Fruit fly (Drosophila melanogaster) whole organism, embryonic: ENCODE measurements around the gene CG13833.

Experiments used
- BtbVII ChIP-seq: fragments of 200-800 bp; sonication (Bioruptor generic); optimal IDR thresholded peaks from 3 replicates; lab custom pipeline; 2017; ENCODE audit warnings: missing biosample characterization, mild to moderate bottlenecking, missing genetic modification characterization
- CG10462 ChIP-seq: fragments of 200-800 bp; sonication (Bioruptor generic); optimal IDR thresholded peaks from 2 replicates; lab custom pipeline; 2016; ENCODE audit warnings: missing biosample characterization, missing genetic modification characterization
- CG12391 ChIP-seq: fragments of 200-800 bp; sonication (Bioruptor generic); optimal IDR thresholded peaks from 3 replicates; lab custom pipeline; 2018; ENCODE audit warnings: missing biosample characterization, mild to moderate bottlenecking, missing genetic modification characterization, moderate library complexity
- CG12942 ChIP-seq: fragments of 200-800 bp; sonication (Bioruptor generic); optimal IDR thresholded peaks from 3 replicates; lab custom pipeline; 2016; ENCODE audit warnings: missing biosample characterization, missing genetic modification characterization
- CG13287 ChIP-seq: fragments of 200-800 bp; sonication (Bioruptor generic); IDR thresholded peaks from 2 replicates; pipeline ENCODE4 v1.3.6; 2022; ENCODE audit warnings: missing biosample characterization, missing genetic modification characterization; ENCODE audit not compliant: partially characterized antibody
- CG2116 ChIP-seq: fragments of 200-800 bp; sonication (Bioruptor generic); optimal IDR thresholded peaks from 3 replicates; lab custom pipeline; 2018; ENCODE audit warnings: missing biosample characterization, mild to moderate bottlenecking, missing genetic modification characterization
- CG2129 ChIP-seq: fragments of 200-800 bp; sonication (Bioruptor generic); IDR thresholded peaks from 2 replicates; pipeline ENCODE4 v1.3.6; 2022; ENCODE audit warnings: missing biosample characterization, missing genetic modification characterization; ENCODE audit not compliant: partially characterized antibody
- CG30020 ChIP-seq: fragments of 200-800 bp; optimal IDR thresholded peaks from 2 replicates; lab custom pipeline; 2019; ENCODE audit warnings: missing biosample characterization, mild to moderate bottlenecking, missing genetic modification characterization, moderate library complexity
- CG30403 ChIP-seq: fragments of 200-800 bp; sonication (Bioruptor generic); optimal IDR thresholded peaks from 3 replicates; lab custom pipeline; 2016; ENCODE audit warnings: missing biosample characterization, missing genetic modification characterization
- CG32532 ChIP-seq: fragments of 200-800 bp; sonication (Bioruptor generic); IDR thresholded peaks from 2 replicates; pipeline ENCODE4 v1.3.6; 2022; ENCODE audit warnings: missing biosample characterization, missing genetic modification characterization
- CG33557 ChIP-seq: fragments of 200-800 bp; sonication (Bioruptor generic); optimal IDR thresholded peaks from 2 replicates; lab custom pipeline; 2019; ENCODE audit warnings: missing biosample characterization, mild to moderate bottlenecking, missing genetic modification characterization, moderate library complexity
- CG3847 ChIP-seq: fragments of 200-800 bp; sonication (Bioruptor generic); IDR thresholded peaks from 2 replicates; pipeline ENCODE4 v1.3.6; 2022; ENCODE audit warnings: missing biosample characterization, missing genetic modification characterization
- CG42726 ChIP-seq: fragments of 200-800 bp; sonication (Bioruptor generic); IDR thresholded peaks from 2 replicates; pipeline ENCODE4 v1.3.6; 2022; ENCODE audit warnings: missing biosample characterization, missing genetic modification characterization; ENCODE audit not compliant: partially characterized antibody
- CG4360 ChIP-seq: fragments of 200-800 bp; sonication (Bioruptor generic); IDR thresholded peaks from 2 replicates; pipeline ENCODE4 v1.3.6; 2022; ENCODE audit warnings: missing biosample characterization, missing genetic modification characterization
- CG4424 ChIP-seq: fragments of 200-800 bp; sonication (Bioruptor generic); optimal IDR thresholded peaks from 3 replicates; lab custom pipeline; 2016; ENCODE audit warnings: missing biosample characterization, missing genetic modification characterization
- CG4617 ChIP-seq: fragments of 200-800 bp; sonication (Bioruptor generic); optimal IDR thresholded peaks from 3 replicates; lab custom pipeline; 2016; ENCODE audit warnings: missing biosample characterization, missing genetic modification characterization, borderline replicate concordance
- CG8388 ChIP-seq: fragments of 200-800 bp; sonication (Bioruptor generic); optimal IDR thresholded peaks from 2 replicates; lab custom pipeline; 2019; ENCODE audit warnings: missing biosample characterization, mild to moderate bottlenecking, missing genetic modification characterization, moderate library complexity
- D ChIP-seq, 2 experiments: fragments of 200-800 bp in 1 of 2; fragments of >200 bp in 1 of 2; sonication (Bioruptor generic) in 1 of 2; optimal IDR thresholded peaks; 2 replicates in 1 of 2; 3 replicates in 1 of 2; lab custom pipeline; 2017; ENCODE audit warnings: mild to moderate bottlenecking in 1 of 2, missing biosample characterization in 1 of 2, missing genetic modification characterization in 1 of 2, missing genetic modification reagents in 1 of 2
- Fer1 ChIP-seq: fragments of 200-800 bp; sonication (Bioruptor generic); optimal IDR thresholded peaks from 2 replicates; lab custom pipeline; 2017; ENCODE audit warnings: missing biosample characterization, mild to moderate bottlenecking, missing genetic modification characterization
- Hsf ChIP-seq: fragments of 200-800 bp; sonication (Bioruptor generic); optimal IDR thresholded peaks from 3 replicates; lab custom pipeline; 2016; ENCODE audit warnings: missing biosample characterization, missing genetic modification characterization
- MESR4 ChIP-seq: fragments of 200-800 bp; sonication (Bioruptor generic); optimal IDR thresholded peaks from 2 replicates; lab custom pipeline; 2018; ENCODE audit warnings: missing biosample characterization, mild to moderate bottlenecking, missing genetic modification characterization, moderate library complexity
- Med ChIP-seq: fragments of 200-800 bp; sonication (Bioruptor generic); peaks from one replicate; lab custom pipeline; 2016; ENCODE audit warnings: missing biosample characterization, missing genetic modification characterization, mild to moderate bottlenecking, inconsistent platforms, moderate library complexity
- Myb ChIP-seq: fragments of 200-800 bp; sonication (Bioruptor generic); optimal IDR thresholded peaks from 2 replicates; lab custom pipeline; 2016; ENCODE audit warnings: missing biosample characterization, missing genetic modification characterization
- Nf-YC ChIP-seq: fragments of 200-800 bp; optimal IDR thresholded peaks from 3 replicates; lab custom pipeline; 2019; ENCODE audit warnings: missing biosample characterization, mild to moderate bottlenecking, missing genetic modification characterization, moderate library complexity
- Oli ChIP-seq: fragments of 200-800 bp; sonication (Bioruptor generic); optimal IDR thresholded peaks from 2 replicates; lab custom pipeline; 2018; ENCODE audit warnings: missing biosample characterization, mild to moderate bottlenecking, missing genetic modification characterization, moderate library complexity
- Opbp ChIP-seq: fragments of 200-800 bp; sonication (Bioruptor generic); IDR thresholded peaks from 3 replicates; pipeline ENCODE4 v1.3.6; 2022; ENCODE audit warnings: missing biosample characterization, missing genetic modification characterization; ENCODE audit not compliant: partially characterized antibody
- Sry-δ ChIP-seq: fragments of 200-800 bp; sonication (Bioruptor generic); optimal IDR thresholded peaks from 2 replicates; lab custom pipeline; 2016; ENCODE audit warnings: missing biosample characterization, missing genetic modification characterization
- Ssrp ChIP-seq: fragments of 200-800 bp; sonication (Bioruptor generic); optimal IDR thresholded peaks from 2 replicates; lab custom pipeline; 2018; ENCODE audit warnings: missing biosample characterization, mild to moderate bottlenecking, missing genetic modification characterization, moderate library complexity
- Xbp1 ChIP-seq: fragments of 200-800 bp; sonication (Bioruptor generic); optimal IDR thresholded peaks from 3 replicates; lab custom pipeline; 2016; ENCODE audit warnings: missing biosample characterization, mild to moderate bottlenecking, missing genetic modification characterization
- YL-1 ChIP-seq: fragments of 200-800 bp; sonication (Bioruptor generic); optimal IDR thresholded peaks from 3 replicates; lab custom pipeline; 2017; ENCODE audit warnings: missing biosample characterization, mild to moderate bottlenecking, missing genetic modification characterization
- btn ChIP-seq: fragments of 200-800 bp; sonication (Bioruptor generic); optimal IDR thresholded peaks from 2 replicates; lab custom pipeline; 2016; ENCODE audit warnings: missing biosample characterization, missing genetic modification characterization
- chn ChIP-seq: fragments of 200-800 bp; sonication (Bioruptor generic); optimal IDR thresholded peaks from 2 replicates; lab custom pipeline; 2016; ENCODE audit warnings: missing biosample characterization, missing genetic modification characterization
- ems ChIP-seq: fragments of 200-800 bp; sonication (Bioruptor generic); optimal IDR thresholded peaks from 3 replicates; lab custom pipeline; 2016; ENCODE audit warnings: missing biosample characterization, missing genetic modification characterization
- gem ChIP-seq: fragments of 200-800 bp; sonication (Bioruptor generic); optimal IDR thresholded peaks from 2 replicates; lab custom pipeline; 2019; ENCODE audit warnings: missing biosample characterization, mild to moderate bottlenecking, missing genetic modification characterization, moderate library complexity
- grau ChIP-seq: fragments of 200-800 bp; optimal IDR thresholded peaks from 3 replicates; lab custom pipeline; 2019; ENCODE audit warnings: missing biosample characterization, mild to moderate bottlenecking, missing genetic modification characterization, moderate library complexity
- her ChIP-seq: fragments of 200-800 bp; sonication (Bioruptor generic); optimal IDR thresholded peaks from 2 replicates; lab custom pipeline; 2016; ENCODE audit warnings: missing biosample characterization, missing genetic modification characterization
- ind ChIP-seq: fragments of 200-800 bp; sonication (Bioruptor generic); optimal IDR thresholded peaks from 3 replicates; lab custom pipeline; 2016; ENCODE audit warnings: missing biosample characterization, missing genetic modification characterization
- knrl ChIP-seq: fragments of 200-800 bp; sonication (Bioruptor generic); IDR thresholded peaks from 3 replicates; pipeline ENCODE4 v1.3.6; 2022; ENCODE audit warnings: missing biosample characterization, missing genetic modification characterization; ENCODE audit not compliant: partially characterized antibody
- lmd ChIP-seq: fragments of 200-800 bp; sonication (Bioruptor generic); IDR thresholded peaks from 2 replicates; pipeline ENCODE4 v1.3.6; 2022; ENCODE audit warnings: missing biosample characterization, missing genetic modification characterization
- mam ChIP-seq: fragments of 200-800 bp; sonication (Bioruptor generic); optimal IDR thresholded peaks from 3 replicates; lab custom pipeline; 2016; ENCODE audit warnings: missing biosample characterization, missing genetic modification characterization
- onecut ChIP-seq: fragments of 200-800 bp; sonication (Bioruptor generic); IDR thresholded peaks from 2 replicates; pipeline ENCODE4 v1.3.6; 2022; ENCODE audit warnings: missing biosample characterization, missing genetic modification characterization
- pfk ChIP-seq: fragments of 200-800 bp; sonication (Bioruptor generic); optimal IDR thresholded peaks from 2 replicates; lab custom pipeline; 2018; ENCODE audit warnings: missing biosample characterization, mild to moderate bottlenecking, missing genetic modification characterization, moderate library complexity
- slbo ChIP-seq: fragments of 200-800 bp; sonication (Bioruptor generic); IDR thresholded peaks from 2 replicates; pipeline ENCODE4 v1.3.6; 2022; ENCODE audit warnings: missing biosample characterization, missing genetic modification characterization
- so ChIP-seq: fragments of 200-800 bp; sonication (Bioruptor generic); IDR thresholded peaks from 3 replicates; pipeline ENCODE4 v1.3.6; 2022; ENCODE audit warnings: missing biosample characterization, missing genetic modification characterization
- sug ChIP-seq: fragments of 200-800 bp; optimal IDR thresholded peaks from 2 replicates; lab custom pipeline; 2019; ENCODE audit warnings: missing biosample characterization, mild to moderate bottlenecking, missing genetic modification characterization, moderate library complexity
- tgo ChIP-seq: fragments of 200-800 bp; sonication (Bioruptor generic); IDR thresholded peaks from 3 replicates; pipeline ENCODE4 v1.3.6; 2022; ENCODE audit warnings: missing biosample characterization, missing genetic modification characterization
- twi ChIP-seq: fragments of 200-800 bp; optimal IDR thresholded peaks from 2 replicates; lab custom pipeline; 2019; ENCODE audit warnings: missing biosample characterization, mild to moderate bottlenecking, missing genetic modification characterization, moderate library complexity
- zen ChIP-seq: fragments of 200-800 bp; sonication (Bioruptor generic); optimal IDR thresholded peaks from 3 replicates; lab custom pipeline; 2018; ENCODE audit warnings: missing biosample characterization, mild to moderate bottlenecking, missing genetic modification characterization, moderate library complexity
- zen2 ChIP-seq: fragments of 200-800 bp; sonication (Bioruptor generic); IDR thresholded peaks from 3 replicates; pipeline ENCODE4 v1.3.6; 2022; ENCODE audit warnings: missing biosample characterization, missing genetic modification characterization; ENCODE audit not compliant: partially characterized antibody

The CG13833 gene

DNA sequence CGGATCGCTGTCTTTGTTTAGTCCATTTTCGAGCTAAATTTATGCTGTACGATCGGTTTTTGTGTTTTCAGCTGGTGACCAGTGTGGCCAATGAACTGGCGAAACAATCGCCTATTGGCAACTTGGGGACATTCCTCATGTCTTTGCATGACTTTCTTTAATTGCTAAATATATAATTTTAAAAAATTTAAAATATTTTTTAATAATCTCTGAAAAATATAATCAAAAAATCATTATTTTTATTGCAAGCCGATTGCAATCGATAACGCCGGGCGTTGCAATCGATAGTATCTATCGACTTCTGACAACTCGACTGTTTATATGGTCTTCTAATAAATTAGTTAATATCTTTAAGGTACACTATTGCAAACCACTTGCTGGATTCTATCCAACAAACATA is 25.8 kb upstream of the CG13833 start, which contains the start of the genes sav and Ublcp1 (continued):
- TF ChIP-seq her (GFP tag; lab: Kevin White, UChicago) (no peak), Ssrp (tag; lab: Kevin White, UChicago) (peak; percentile 17), Opbp (peak; percentile 88), Xbp1 (peak; percentile 39), CG8388 (GFP tag; lab: Kevin White, UChicago) (peak; percentile 18), CG30020 (tag; lab: Kevin White, UChicago) (peak; percentile 43), BtbVII (no peak), ems (GFP tag; lab: Kevin White, UChicago) (no peak), Nf-YC (peak; percentile 9), lmd (GFP tag; lab: Robert Waterston, UW) (peak; percentile 21; the same call in 1 of the 2 replicates), zen (tag; lab: Kevin White, UChicago) (peak; percentile 44), CG12391 (tag; lab: Kevin White, UChicago) (peak; percentile 65), zen2 (GFP tag; lab: Robert Waterston, UW) (peak; percentile 79; the same call in 1 of the 3 replicates), so (no peak), CG4617 (GFP tag; lab: Kevin White, UChicago) (peak; percentile 85), gem (no peak), Med (GFP tag; lab: Kevin White, UChicago) (peak; percentile 18), onecut (GFP tag; lab: Robert Waterston, UW) (0 out of 2 replicates have a peak, but pooled peaks have one; percentile 3), pfk (GFP tag; lab: Kevin White, UChicago) (no peak), CG2116 (GFP tag; lab: Kevin White, UChicago) (peak; percentile 78), CG2129 (peak; percentile 92), CG33557 (GFP tag; lab: Kevin White, UChicago) (peak; percentile 11), YL-1 (GFP tag; lab: Kevin White, UChicago) (peak; percentile 88), Sry-δ (GFP tag; lab: Kevin White, UChicago) (peak; percentile 50), CG30403 (GFP tag; lab: Kevin White, UChicago) (peak; percentile 5), CG10462 (peak; percentile 12), CG13287 (GFP tag; lab: Robert Waterston, UW) (peak; percentile 97), CG3847 (0 out of 2 replicates have a peak, but pooled peaks have one; percentile 16), Hsf (no peak), D (optimal IDR thresholded peaks at IDR 0.05; lab: Kevin White, UChicago) (no peak), D (GFP tag; optimal IDR thresholded peaks at IDR 0.05; lab: Kevin White, UChicago) (no peak), grau (tag; lab: Kevin White, UChicago) (peak; percentile 25), btn (no peak), sug (peak; percentile 13), knrl (peak; percentile 92), Myb (GFP tag; lab: Kevin White, UChicago) (no peak), CG42726 (GFP tag; lab: Robert Waterston, UW) (peak; percentile 72; the same call in 1 of the 2 replicates), MESR4 (GFP tag; lab: Kevin White, UChicago) (peak; percentile 10), CG4424 (GFP tag; lab: Kevin White, UChicago) (peak; percentile 20), Fer1 (GFP tag; lab: Kevin White, UChicago) (peak; percentile 41), ind (GFP tag; lab: Kevin White, UChicago) (peak; percentile 25), Oli (peak; percentile 16), CG12942 (peak; percentile 0), mam (GFP tag; lab: Kevin White, UChicago) (no peak), tgo (0 out of 3 replicates have a peak, but pooled peaks have one; percentile 14), chn (peak; percentile 6), twi (tag; lab: Kevin White, UChicago) (peak; percentile 16), slbo (GFP tag; lab: Robert Waterston, UW) (peak; percentile 11; the same call in 1 of the 2 replicates), CG32532 (GFP tag; lab: Robert Waterston, UW) (0 out of 2 replicates have a peak, but pooled peaks have one; percentile 14), CG4360 (GFP tag; lab: Robert Waterston, UW) (no peak)
